Worm (Caenorhabditis elegans) whole organism, L1 larva: ENCODE results near the gene F36D3.5.

Experiments
- ama-1 ChIP-seq: fragments of 150-350 bp; optimal IDR thresholded peaks from 2 replicates; lab custom pipeline; 2014
- fkh-10 ChIP-seq: sonication (generic microtip); optimal IDR thresholded peaks from 2 replicates; lab custom pipeline; 2017; ENCODE audit warnings: missing biosample characterization, missing genetic modification reagents, missing genetic modification characterization
- fos-1 ChIP-seq: fragments of 150-350 bp; optimal IDR thresholded peaks from 2 replicates; lab custom pipeline; 2014; ENCODE audit warnings: missing biosample characterization, missing genetic modification characterization
- isw-1 ChIP-seq: fragments of 200-800 bp; sonication (Bioruptor generic); IDR thresholded peaks from 2 replicates; pipeline ENCODE4 v1.3.6; 2022; ENCODE audit warnings: missing genetic modification characterization, missing compliant biosample characterization
- lin-39 ChIP-seq: fragments of 150-350 bp; optimal IDR thresholded peaks from 2 replicates; lab custom pipeline; 2014; ENCODE audit warnings: missing biosample characterization, missing genetic modification reagents, missing genetic modification characterization
- lsy-2 ChIP-seq, 2 experiments: fragments of 150-350 bp; optimal IDR thresholded peaks; 2 replicates each; lab custom pipeline; 2014; ENCODE audit warnings: missing biosample characterization in 2 of 2, missing genetic modification characterization in 2 of 2
- nhr-11 ChIP-seq: fragments of 150-350 bp; optimal IDR thresholded peaks from 2 replicates; lab custom pipeline; 2014; ENCODE audit warnings: missing biosample characterization, missing genetic modification characterization
- nhr-20 ChIP-seq: sonication (generic microtip); optimal IDR thresholded peaks from 2 replicates; lab custom pipeline; 2016; ENCODE audit warnings: mild to moderate bottlenecking, missing genetic modification characterization, missing compliant biosample characterization
- snpc-4 ChIP-seq: fragments of 150-350 bp; optimal IDR thresholded peaks from 2 replicates; lab custom pipeline; 2014; ENCODE audit warnings: missing biosample characterization, missing genetic modification characterization
- sptf-1 ChIP-seq: fragments of 150-350 bp; optimal IDR thresholded peaks from 2 replicates; lab custom pipeline; 2014; ENCODE audit warnings: missing biosample characterization, missing genetic modification characterization
- sup-37 ChIP-seq: fragments of 200-800 bp; sonication (Bioruptor generic); optimal IDR thresholded peaks from 2 replicates; lab custom pipeline; 2018; ENCODE audit warnings: mild to moderate bottlenecking, missing genetic modification characterization, missing compliant biosample characterization
- unc-86 ChIP-seq: sonication (generic microtip); optimal IDR thresholded peaks from 2 replicates; lab custom pipeline; 2016; ENCODE audit warnings: missing genetic modification characterization, missing compliant biosample characterization
- ztf-4 ChIP-seq: fragments of 150-350 bp; optimal IDR thresholded peaks from 2 replicates; lab custom pipeline; 2014; ENCODE audit warnings: missing biosample characterization, missing genetic modification characterization

ce11 chrV:16550680-16551079, 35.6 kb upstream of the F36D3.5 start, which contains the start of gene srbc-65:
- TF ChIP-seq isw-1 (GFP tag; lab: Robert Waterston, UW) (no peak), sptf-1 (tag; lab: Kevin White, UChicago) (no peak), lin-39 (tag; lab: Kevin White, UChicago) (no peak), ama-1 (no peak), nhr-11 (tag; lab: Kevin White, UChicago) (no peak), sup-37 (GFP tag; lab: Kevin White, UChicago) (no peak), unc-86 (tag; lab: Kevin White, UChicago) (no peak), nhr-20 (tag; lab: Kevin White, UChicago) (no peak), fos-1 (tag; lab: Kevin White, UChicago) (no peak), ztf-4 (tag; lab: Kevin White, UChicago) (no peak), fkh-10 (GFP tag; lab: Kevin White, UChicago) (no peak), snpc-4 (no peak), lsy-2 (tag; optimal IDR thresholded peaks at IDR 0.05; lab: Kevin White, UChicago) (no peak)
